Fruit fly (Drosophila melanogaster) Kc167 (cell line): ENCODE measurements around the gene Clp.

Experiments used
- Myc ChIP-seq: fragments of >200 bp; optimal IDR thresholded peaks from 2 replicates; lab custom pipeline; 2017; ENCODE audit warnings: missing external identifiers
- h ChIP-seq: fragments of >200 bp; optimal IDR thresholded peaks from 3 replicates; lab custom pipeline; 2018; ENCODE audit warnings: missing external identifiers
- insv ChIP-seq: fragments of >200 bp; optimal IDR thresholded peaks from 3 replicates; lab custom pipeline; 2018; ENCODE audit warnings: missing external identifiers
- psq ChIP-seq: fragments of >200 bp; optimal IDR thresholded peaks from 2 replicates; lab custom pipeline; 2017; ENCODE audit warnings: missing external identifiers

dm6 chr2L:827516-828362 lies 8.0 kb downstream of the Clp start:
- no peak for TF ChIP-seq h (lab: Kevin White, UChicago)
- no peak for TF ChIP-seq Myc (lab: Kevin White, UChicago)
- TF ChIP-seq insv, result no peak
- TF ChIP-seq psq (lab: Kevin White, UChicago), result no peak
